Fruit fly (Drosophila melanogaster): ENCODE data around the gene naz.
A peak's percentile ranks its signal among the peaks of the same experiment; 100 is the strongest.

naz gene

DNA sequence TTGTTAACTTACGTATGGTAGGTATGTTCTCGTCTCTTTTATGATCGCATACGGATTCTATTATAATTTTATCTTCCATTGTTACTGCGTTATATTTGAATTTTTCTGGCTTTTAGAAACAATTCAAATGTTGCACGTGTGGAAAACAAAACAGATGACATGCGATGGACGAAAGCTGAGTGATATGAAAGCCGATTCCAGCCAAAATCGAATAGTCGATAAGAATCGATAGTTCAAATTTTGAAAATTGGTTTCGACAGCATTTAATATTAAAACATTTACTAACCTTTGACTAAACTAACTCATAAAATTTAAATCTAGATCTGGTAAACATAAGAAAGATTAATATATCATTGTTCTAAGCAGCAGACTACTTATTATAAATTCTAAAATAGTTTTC is 27.2 kb downstream of the naz start, which contains the start of gene Polr1E (continued):
- TF ChIP-seq CG9797 (GFP tag; optimal IDR thresholded peaks at IDR 0.05) (no peak), CG2712 (tag; optimal IDR thresholded peaks at IDR 0.05) (peak; percentile 20), nmo (GFP tag; optimal IDR thresholded peaks at IDR 0.05) (peak; percentile 39), gfzf (GFP tag; optimal IDR thresholded peaks at IDR 0.05) (peak; percentile 38), zen2 (GFP tag; IDR thresholded peaks at IDR 0.05; ENCODE audit: partially characterized antibody) (peak; percentile 50; the same call in 1 of the 3 replicates), Fer2 (tag; optimal IDR thresholded peaks at IDR 0.05) (no peak), CG1647 (GFP tag; optimal IDR thresholded peaks at IDR 0.05) (no peak), CG17568 (GFP tag; optimal IDR thresholded peaks at IDR 0.05) (no peak), esg (GFP tag; conservative IDR thresholded peaks at IDR 0.05) (no peak), z (GFP tag; IDR thresholded peaks at IDR 0.05) (no peak), cwo (GFP tag; optimal IDR thresholded peaks at IDR 0.05) (peak; percentile 98), CG3838 (GFP tag; optimal IDR thresholded peaks at IDR 0.05) (no peak), CG18764 (GFP tag; optimal IDR thresholded peaks at IDR 0.05) (no peak), vfl (GFP tag; optimal IDR thresholded peaks at IDR 0.05) (no peak), Oaz (GFP tag; IDR thresholded peaks at IDR 0.05) (no peak), fru (optimal IDR thresholded peaks at IDR 0.05) (no peak), CG8089 (GFP tag; optimal IDR thresholded peaks at IDR 0.05) (no peak), CG17829 (tag; optimal IDR thresholded peaks at IDR 0.05) (peak; percentile 41), Hsf (GFP tag; optimal IDR thresholded peaks at IDR 0.05) (no peak), HLH3B (GFP tag; IDR thresholded peaks at IDR 0.05) (no peak), CG43689 (GFP tag; IDR thresholded peaks at IDR 0.05) (no peak), CG16813 (GFP tag; IDR thresholded peaks at IDR 0.05; ENCODE audit: partially characterized antibody) (peak; percentile 56; the same call in 2 of the 3 replicates), CG34376 (GFP tag; optimal IDR thresholded peaks at IDR 0.05) (no peak), CG10565 (GFP tag; optimal IDR thresholded peaks at IDR 0.05) (no peak), CG12104 (GFP tag; optimal IDR thresholded peaks at IDR 0.05) (no peak), abd-A (tag; optimal IDR thresholded peaks at IDR 0.05) (no peak), CG34224 (GFP tag; IDR thresholded peaks at IDR 0.05; ENCODE audit: partially characterized antibody) (peak; percentile 56; the same call in 2 of the 3 replicates), CG32532 (GFP tag; IDR thresholded peaks at IDR 0.05) (no peak), inv (GFP tag; IDR thresholded peaks at IDR 0.05; ENCODE audit: partially characterized antibody) (peak; percentile 57), CG42726 (GFP tag; IDR thresholded peaks at IDR 0.05; ENCODE audit: partially characterized antibody) (0 out of 2 replicates have a peak, but pooled peaks have one; percentile 36), CG8388 (GFP tag; optimal IDR thresholded peaks at IDR 0.05) (no peak), CG17361 (GFP tag; IDR thresholded peaks at IDR 0.05) (no peak), CG4617 (GFP tag; optimal IDR thresholded peaks at IDR 0.05; ENCODE audit: borderline replicate concordance) (peak; percentile 46), pb (GFP tag; optimal IDR thresholded peaks at IDR 0.05) (no peak), CG10366 (GFP tag; IDR thresholded peaks at IDR 0.05) (no peak), fd96Cb (tag; optimal IDR thresholded peaks at IDR 0.05) (no peak), CG12391 (tag; optimal IDR thresholded peaks at IDR 0.05) (peak; percentile 18), CG12744 (GFP tag; optimal IDR thresholded peaks at IDR 0.05) (no peak), en (GFP tag; optimal IDR thresholded peaks at IDR 0.05) (no peak), Lim3 (GFP tag; IDR thresholded peaks at IDR 0.05) (no peak), CG1832 (GFP tag; optimal IDR thresholded peaks at IDR 0.05) (no peak), E2f2 (GFP tag; IDR thresholded peaks at IDR 0.05) (peak; percentile 94), ato (GFP tag; IDR thresholded peaks at IDR 0.05; ENCODE audit: partially characterized antibody) (peak; percentile 75), CG14710 (tag; optimal IDR thresholded peaks at IDR 0.05) (peak; percentile 40), CG2116 (GFP tag; optimal IDR thresholded peaks at IDR 0.05) (peak; percentile 65), D19A (tag; optimal IDR thresholded peaks at IDR 0.05) (no peak), prd (optimal IDR thresholded peaks at IDR 0.05) (no peak), prd (GFP tag; IDR thresholded peaks at IDR 0.05) (no peak), bowl (GFP tag; IDR thresholded peaks at IDR 0.05) (no peak), CG30403 (GFP tag; optimal IDR thresholded peaks at IDR 0.05) (no peak), Dek (tag; optimal IDR thresholded peaks at IDR 0.05) (no peak)

Measured in whole organism, embryonic.